Worm (Caenorhabditis elegans) whole organism, L2 larva: ENCODE data around the gene mev-1.

Experiments used
- egl-27 ChIP-seq: sonication (generic microtip); optimal IDR thresholded peaks from 3 replicates; lab custom pipeline; 2017; ENCODE audit warnings: missing biosample characterization, missing genetic modification reagents, missing genetic modification characterization
- elt-3 ChIP-seq: sonication (generic microtip); optimal IDR thresholded peaks from 2 replicates; lab custom pipeline; 2017; ENCODE audit warnings: missing biosample characterization, missing genetic modification characterization
- gmeb-1 ChIP-seq: fragments of 150-350 bp; optimal IDR thresholded peaks from 2 replicates; lab custom pipeline; 2014; ENCODE audit warnings: missing biosample characterization, missing genetic modification characterization
- lin-39 ChIP-seq: fragments of 150-350 bp; optimal IDR thresholded peaks from 2 replicates; lab custom pipeline; 2014; ENCODE audit warnings: missing biosample characterization, missing genetic modification reagents, missing genetic modification characterization

DNA sequence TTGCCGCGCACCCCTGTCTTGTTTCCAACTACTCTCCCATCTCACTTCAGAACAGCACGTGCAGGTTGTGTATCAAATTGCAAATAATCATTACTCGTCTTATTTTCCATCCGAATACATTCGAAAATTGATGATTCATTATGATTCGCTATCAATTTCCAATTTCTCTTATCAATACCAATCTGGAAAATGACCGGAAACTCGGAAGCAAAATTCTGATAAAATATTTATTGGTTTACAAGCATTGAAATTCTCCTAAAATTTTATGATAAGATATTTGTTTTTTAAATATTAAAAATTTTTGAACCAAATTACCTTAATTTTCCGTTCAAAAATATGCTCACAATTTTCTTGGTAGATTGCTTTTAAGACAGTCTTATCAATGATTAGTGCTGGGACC lies 28.8 kb upstream of the mev-1 start:
- TF ChIP-seq egl-27, result no peak
- no peak for TF ChIP-seq elt-3
- no peak for TF ChIP-seq gmeb-1 (tag; lab: Kevin White, UChicago)
- TF ChIP-seq lin-39 (tag; lab: Kevin White, UChicago), result no peak
